Fruit fly (Drosophila melanogaster) whole organism, embryonic: Measurements from ENCODE around the gene CG42876.
A peak's percentile ranks its signal among the peaks of the same experiment; 100 is the strongest.

Experiments used
- Blimp-1 ChIP-seq: fragments of 200-800 bp; sonication (Bioruptor generic); optimal IDR thresholded peaks from 3 replicates; lab custom pipeline; 2018; ENCODE audit warnings: missing biosample characterization, missing genetic modification characterization, mild to moderate bottlenecking, moderate library complexity, missing genetic modification reagents
- CG11093 ChIP-seq: fragments of 200-800 bp; sonication (Bioruptor generic); IDR thresholded peaks from 3 replicates; pipeline ENCODE4 v1.3.6; 2022; ENCODE audit warnings: missing biosample characterization, missing genetic modification characterization
- CG11560 ChIP-seq: fragments of 200-800 bp; sonication (Bioruptor generic); IDR thresholded peaks from 3 replicates; pipeline ENCODE4 v1.3.6; 2022; ENCODE audit warnings: missing biosample characterization, missing genetic modification characterization
- CG11695 ChIP-seq: fragments of 200-800 bp; sonication (Bioruptor generic); IDR thresholded peaks from 3 replicates; pipeline ENCODE4 v1.3.6; 2022; ENCODE audit warnings: missing biosample characterization, missing genetic modification characterization
- CG13296 ChIP-seq: fragments of 200-800 bp; sonication (Bioruptor generic); optimal IDR thresholded peaks from 3 replicates; lab custom pipeline; 2018; ENCODE audit warnings: missing biosample characterization, mild to moderate bottlenecking, missing genetic modification characterization
- CG13624 ChIP-seq: fragments of 200-800 bp; sonication (Bioruptor generic); optimal IDR thresholded peaks from 2 replicates; lab custom pipeline; 2016; ENCODE audit warnings: missing biosample characterization, missing genetic modification characterization
- CG14014 ChIP-seq: fragments of 200-800 bp; sonication (Bioruptor generic); IDR thresholded peaks from 2 replicates; pipeline ENCODE4 v1.3.6; 2022; ENCODE audit warnings: missing biosample characterization, missing genetic modification characterization
- CG14050 ChIP-seq: fragments of 200-800 bp; sonication (Bioruptor generic); IDR thresholded peaks from 3 replicates; pipeline ENCODE4 v1.3.6; 2022; ENCODE audit warnings: missing biosample characterization, missing genetic modification characterization
- CG14860 ChIP-seq: fragments of 200-800 bp; sonication (Bioruptor generic); IDR thresholded peaks from 3 replicates; pipeline ENCODE4 v1.3.6; 2022; ENCODE audit warnings: missing biosample characterization, missing genetic modification characterization; ENCODE audit not compliant: partially characterized antibody
- CG15514 ChIP-seq: fragments of 200-800 bp; sonication (Bioruptor generic); optimal IDR thresholded peaks from 3 replicates; lab custom pipeline; 2017; ENCODE audit warnings: missing biosample characterization, missing genetic modification characterization, mild to moderate bottlenecking, moderate library complexity, missing genetic modification reagents
- CG16779 ChIP-seq: fragments of 200-800 bp; sonication (Bioruptor generic); IDR thresholded peaks from 2 replicates; pipeline ENCODE4 v1.3.6; 2022; ENCODE audit warnings: missing biosample characterization, missing genetic modification characterization
- CG2116 ChIP-seq: fragments of 200-800 bp; sonication (Bioruptor generic); optimal IDR thresholded peaks from 3 replicates; lab custom pipeline; 2018; ENCODE audit warnings: missing biosample characterization, mild to moderate bottlenecking, missing genetic modification characterization
- CG30020 ChIP-seq: fragments of 200-800 bp; optimal IDR thresholded peaks from 2 replicates; lab custom pipeline; 2019; ENCODE audit warnings: missing biosample characterization, mild to moderate bottlenecking, missing genetic modification characterization, moderate library complexity
- CG30431 ChIP-seq: fragments of 200-800 bp; sonication (Bioruptor generic); optimal IDR thresholded peaks from 2 replicates; lab custom pipeline; 2017; ENCODE audit warnings: missing biosample characterization, missing genetic modification characterization
- CG3995 ChIP-seq: fragments of 200-800 bp; sonication (Bioruptor generic); optimal IDR thresholded peaks from 3 replicates; lab custom pipeline; 2016; ENCODE audit warnings: missing biosample characterization, missing genetic modification characterization
- CG5180 ChIP-seq: fragments of 200-800 bp; sonication (Bioruptor generic); optimal IDR thresholded peaks from 3 replicates; lab custom pipeline; 2017; ENCODE audit warnings: missing biosample characterization, missing genetic modification characterization, mild to moderate bottlenecking, moderate library complexity, missing genetic modification reagents
- CG6272 ChIP-seq: fragments of 200-800 bp; sonication (Bioruptor generic); IDR thresholded peaks from 2 replicates; pipeline ENCODE4 v1.3.6; 2022; ENCODE audit warnings: missing biosample characterization, missing genetic modification characterization
- CG9727 ChIP-seq: fragments of 200-800 bp; sonication (Bioruptor generic); optimal IDR thresholded peaks from 3 replicates; lab custom pipeline; 2017; ENCODE audit warnings: missing biosample characterization, mild to moderate bottlenecking, missing genetic modification characterization
- CG9876 ChIP-seq: fragments of 200-800 bp; sonication (Bioruptor generic); optimal IDR thresholded peaks from 2 replicates; lab custom pipeline; 2016; ENCODE audit warnings: missing biosample characterization, missing genetic modification characterization
- Dfd ChIP-seq, 2 experiments: fragments of >200 bp; optimal IDR thresholded peaks; 2 replicates each; lab custom pipeline; 2017; ENCODE audit warnings: missing biosample characterization in 2 of 2, missing genetic modification characterization in 2 of 2
- Doc3 ChIP-seq: fragments of 200-800 bp; sonication (Bioruptor generic); IDR thresholded peaks from 3 replicates; pipeline ENCODE4 v1.3.6; 2022; ENCODE audit warnings: missing biosample characterization, missing genetic modification characterization; ENCODE audit not compliant: partially characterized antibody
- Fer3 ChIP-seq: fragments of 200-800 bp; sonication (Bioruptor generic); optimal IDR thresholded peaks from 2 replicates; lab custom pipeline; 2018; ENCODE audit warnings: missing biosample characterization, mild to moderate bottlenecking, missing genetic modification characterization, moderate library complexity
- HLH4C ChIP-seq: fragments of 200-800 bp; sonication (Bioruptor generic); IDR thresholded peaks from 3 replicates; pipeline ENCODE4 v1.3.6; 2022; ENCODE audit warnings: missing biosample characterization, missing genetic modification characterization; ENCODE audit not compliant: partially characterized antibody
- HLHmδ ChIP-seq: fragments of 200-800 bp; sonication (Bioruptor generic); optimal IDR thresholded peaks from 2 replicates; lab custom pipeline; 2018; ENCODE audit warnings: missing biosample characterization, mild to moderate bottlenecking, missing genetic modification characterization, moderate library complexity
- Lpt ChIP-seq: fragments of >200 bp; optimal IDR thresholded peaks from 2 replicates; lab custom pipeline; 2018; ENCODE audit warnings: missing biosample characterization, missing genetic modification characterization
- Max ChIP-seq: fragments of 200-800 bp; sonication (Bioruptor generic); optimal IDR thresholded peaks from 2 replicates; lab custom pipeline; 2016; ENCODE audit warnings: missing biosample characterization, mild to moderate bottlenecking, missing genetic modification characterization
- NFAT ChIP-seq: fragments of 200-800 bp; sonication (Bioruptor generic); IDR thresholded peaks from 2 replicates; pipeline ENCODE4 v1.3.6; 2022; ENCODE audit warnings: missing biosample characterization, missing genetic modification characterization
- Nf-YB ChIP-seq: fragments of 200-800 bp; sonication (Bioruptor generic); optimal IDR thresholded peaks from 3 replicates; lab custom pipeline; 2019; ENCODE audit warnings: missing biosample characterization, mild to moderate bottlenecking, missing genetic modification characterization, moderate library complexity
- Scr ChIP-seq: fragments of 200-800 bp; sonication (Bioruptor generic); IDR thresholded peaks from 2 replicates; pipeline ENCODE4 v1.3.6; 2022; ENCODE audit warnings: missing biosample characterization, missing genetic modification characterization; ENCODE audit not compliant: partially characterized antibody
- Taf1 ChIP-seq: fragments of 200-800 bp; sonication (Bioruptor generic); IDR thresholded peaks from 2 replicates; pipeline ENCODE4 v1.3.6; 2022; ENCODE audit warnings: missing biosample characterization, missing genetic modification characterization
- Vsx1 ChIP-seq: fragments of 200-800 bp; sonication (Bioruptor generic); optimal IDR thresholded peaks from 2 replicates; lab custom pipeline; 2017; ENCODE audit warnings: missing biosample characterization, mild to moderate bottlenecking, missing genetic modification characterization, missing genetic modification reagents
- Xrp1 ChIP-seq: fragments of 200-800 bp; sonication (Bioruptor generic); IDR thresholded peaks from 2 replicates; pipeline ENCODE4 v1.3.6; 2022; ENCODE audit warnings: missing biosample characterization, missing genetic modification characterization
- YL-1 ChIP-seq: fragments of 200-800 bp; sonication (Bioruptor generic); optimal IDR thresholded peaks from 3 replicates; lab custom pipeline; 2017; ENCODE audit warnings: missing biosample characterization, mild to moderate bottlenecking, missing genetic modification characterization
- ewg ChIP-seq: fragments of 200-800 bp; sonication (Bioruptor generic); optimal IDR thresholded peaks from 3 replicates; lab custom pipeline; 2017; ENCODE audit warnings: mild to moderate bottlenecking, missing biosample characterization, missing genetic modification reagents, missing genetic modification characterization
- gcm2 ChIP-seq: fragments of 200-800 bp; sonication (Bioruptor generic); optimal IDR thresholded peaks from 2 replicates; lab custom pipeline; 2016; ENCODE audit warnings: missing biosample characterization, missing genetic modification characterization
- gem ChIP-seq: fragments of 200-800 bp; sonication (Bioruptor generic); optimal IDR thresholded peaks from 2 replicates; lab custom pipeline; 2019; ENCODE audit warnings: missing biosample characterization, mild to moderate bottlenecking, missing genetic modification characterization, moderate library complexity
- ind ChIP-seq: fragments of 200-800 bp; sonication (Bioruptor generic); optimal IDR thresholded peaks from 3 replicates; lab custom pipeline; 2016; ENCODE audit warnings: missing biosample characterization, missing genetic modification characterization
- jing ChIP-seq: fragments of 200-800 bp; sonication (Bioruptor generic); optimal IDR thresholded peaks from 2 replicates; lab custom pipeline; 2018; ENCODE audit warnings: missing biosample characterization, mild to moderate bottlenecking, missing genetic modification characterization
- kah ChIP-seq: fragments of 200-800 bp; sonication (Bioruptor generic); optimal IDR thresholded peaks from 2 replicates; lab custom pipeline; 2018; ENCODE audit warnings: missing biosample characterization, mild to moderate bottlenecking, missing genetic modification characterization
- lmd ChIP-seq: fragments of 200-800 bp; sonication (Bioruptor generic); IDR thresholded peaks from 2 replicates; pipeline ENCODE4 v1.3.6; 2022; ENCODE audit warnings: missing biosample characterization, missing genetic modification characterization
- odd ChIP-seq: fragments of 200-800 bp; sonication (Bioruptor generic); optimal IDR thresholded peaks from 2 replicates; lab custom pipeline; 2017; ENCODE audit warnings: missing biosample characterization, mild to moderate bottlenecking, missing genetic modification characterization
- pita ChIP-seq: fragments of 200-800 bp; sonication (Bioruptor generic); optimal IDR thresholded peaks from 2 replicates; lab custom pipeline; 2017; ENCODE audit warnings: missing biosample characterization, mild to moderate bottlenecking, missing genetic modification characterization
- prd ChIP-seq, 3 experiments: fragments of >200 bp in 2 of 3; fragments of 200-800 bp in 1 of 3; sonication (Bioruptor generic) in 1 of 3; optimal IDR thresholded peaks in 2 of 3; IDR thresholded peaks in 1 of 3; 2 replicates in 2 of 3; 3 replicates in 1 of 3; pipeline versions ENCODE4 v1.3.6 to Lab custom; 2017 to 2022; ENCODE audit warnings: missing biosample characterization in 1 of 3, missing genetic modification characterization in 1 of 3
- pzg ChIP-seq: fragments of 200-800 bp; sonication (Bioruptor generic); optimal IDR thresholded peaks from 3 replicates; lab custom pipeline; 2018; ENCODE audit warnings: missing biosample characterization, mild to moderate bottlenecking, missing genetic modification characterization, moderate library complexity
- tup ChIP-seq: fragments of 200-800 bp; sonication (Bioruptor generic); optimal IDR thresholded peaks from 2 replicates; lab custom pipeline; 2016; ENCODE audit warnings: missing biosample characterization, mild to moderate bottlenecking, missing genetic modification characterization, moderate library complexity
- twi ChIP-seq: fragments of 200-800 bp; optimal IDR thresholded peaks from 2 replicates; lab custom pipeline; 2019; ENCODE audit warnings: missing biosample characterization, mild to moderate bottlenecking, missing genetic modification characterization, moderate library complexity
- zen2 ChIP-seq: fragments of 200-800 bp; sonication (Bioruptor generic); IDR thresholded peaks from 3 replicates; pipeline ENCODE4 v1.3.6; 2022; ENCODE audit warnings: missing biosample characterization, missing genetic modification characterization; ENCODE audit not compliant: partially characterized antibody

The CG42876 gene

DNA sequence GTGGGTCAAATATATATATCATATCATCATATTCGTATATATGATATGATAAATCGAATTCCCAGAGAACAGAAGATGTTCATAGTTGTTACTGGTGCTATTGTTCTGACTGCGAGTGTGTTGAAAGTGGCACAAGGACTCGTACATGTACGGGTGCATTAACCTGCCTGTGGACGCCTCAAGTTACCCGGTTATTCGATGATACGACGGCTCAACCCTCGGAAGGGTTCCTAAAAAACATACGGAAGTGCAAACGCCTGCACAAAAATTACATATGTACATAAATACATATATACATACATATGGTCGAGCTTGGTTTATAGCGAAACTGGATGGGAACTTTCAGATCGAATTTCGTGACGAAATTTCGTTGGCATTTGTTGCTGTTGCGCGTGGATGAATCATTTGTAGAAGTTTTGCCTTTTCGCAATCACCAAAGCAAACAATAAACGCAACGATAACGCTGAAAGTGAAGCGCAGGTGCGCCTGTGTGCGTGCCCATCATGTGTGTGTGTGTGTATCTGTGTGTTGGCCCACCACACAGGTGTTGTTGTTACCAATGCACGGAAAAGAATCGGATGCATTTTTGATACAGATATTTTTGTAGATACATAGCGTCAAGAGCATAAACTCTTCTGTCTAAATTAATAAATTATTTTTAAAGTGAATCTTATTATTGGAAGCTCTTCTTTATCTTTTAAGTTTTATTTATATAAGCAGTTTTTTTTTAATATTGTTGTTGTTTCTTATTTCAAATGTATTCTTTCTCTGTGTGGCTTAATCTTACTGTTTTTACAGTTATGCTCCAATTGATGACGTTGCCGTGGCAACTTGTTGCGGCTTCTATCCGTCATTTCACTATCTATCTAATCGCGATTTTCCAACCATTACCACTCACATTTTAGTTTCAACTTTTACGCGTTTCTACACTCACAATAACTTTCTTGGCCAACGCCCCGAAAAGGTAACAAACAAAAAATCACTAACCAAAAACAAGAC is 50.2 kb downstream of the CG42876 start (continued):
- TF ChIP-seq CG11093 (GFP tag; lab: Robert Waterston, UW) (peak; percentile 52; the same call in 2 of the 3 replicates), CG30431 (GFP tag; lab: Kevin White, UChicago) (peak; percentile 2), Blimp-1 (GFP tag; lab: Kevin White, UChicago) (peak; percentile 81), CG14050 (GFP tag; lab: Robert Waterston, UW) (peak; percentile 72), zen2 (GFP tag; lab: Robert Waterston, UW) (no peak), Lpt (GFP tag; lab: Kevin White, UChicago) (no peak), Fer3 (tag; lab: Kevin White, UChicago) (peak; percentile 58), gcm2 (GFP tag; lab: Kevin White, UChicago) (no peak), kah (peak; percentile 47), Dfd (GFP tag; optimal IDR thresholded peaks at IDR 0.05; lab: Kevin White, UChicago) (no peak), Nf-YB (GFP tag; lab: Kevin White, UChicago) (peak; percentile 54), tup (GFP tag; lab: Kevin White, UChicago) (no peak), CG2116 (GFP tag; lab: Kevin White, UChicago) (no peak), Xrp1 (GFP tag; lab: Robert Waterston, UW) (peak; percentile 88), CG11560 (0 out of 3 replicates have a peak, but pooled peaks have one; percentile 15), CG3995 (GFP tag; lab: Kevin White, UChicago) (no peak), CG13296 (GFP tag; lab: Kevin White, UChicago) (peak; percentile 32), Max (GFP tag; lab: Kevin White, UChicago) (peak; percentile 48), CG6272 (peak; percentile 55), CG13624 (GFP tag; lab: Kevin White, UChicago) (peak; percentile 30), pita (GFP tag; lab: Kevin White, UChicago) (no peak), Doc3 (no peak), Taf1 (peak; percentile 46; the same call in 1 of the 2 replicates), CG16779 (GFP tag; lab: Robert Waterston, UW) (no peak), odd (GFP tag; lab: Kevin White, UChicago) (peak; percentile 59), lmd (peak; percentile 78), CG11695 (GFP tag; lab: Robert Waterston, UW) (peak; percentile 87), jing (no peak), HLHmδ (no peak), ind (GFP tag; lab: Kevin White, UChicago) (peak; percentile 63), YL-1 (GFP tag; lab: Kevin White, UChicago) (peak; percentile 43), ewg (peak; percentile 34), NFAT (GFP tag; lab: Robert Waterston, UW) (no peak), pzg (GFP tag; lab: Kevin White, UChicago) (no peak), CG30020 (tag; lab: Kevin White, UChicago) (peak; percentile 8), CG15514 (peak; percentile 11), CG9727 (peak; percentile 80), Scr (GFP tag; lab: Robert Waterston, UW) (no peak), Vsx1 (GFP tag; lab: Kevin White, UChicago) (no peak), CG14860 (GFP tag; lab: Robert Waterston, UW) (no peak), HLH4C (GFP tag; lab: Robert Waterston, UW) (no peak), twi (tag; lab: Kevin White, UChicago) (peak; percentile 56), prd (optimal IDR thresholded peaks at IDR 0.05; lab: Kevin White, UChicago) (no peak), prd (GFP tag; IDR thresholded peaks at IDR 0.05; lab: Robert Waterston, UW) (peak; percentile 85), CG14014 (GFP tag; lab: Robert Waterston, UW) (peak; percentile 76), CG5180 (no peak), gem (tag; lab: Kevin White, UChicago) (peak; percentile 89), CG9876 (GFP tag; lab: Kevin White, UChicago) (no peak)
